Worm (Caenorhabditis elegans): ENCODE measurements around the gene T13A10.1.

- TF ChIP-seq nhr-76 (tag; optimal IDR thresholded peaks at IDR 0.05) (no peak), lsy-2 (tag; optimal IDR thresholded peaks at IDR 0.05) (no peak), ceh-39 (tag; optimal IDR thresholded peaks at IDR 0.05) (no peak), sptf-1 (tag; optimal IDR thresholded peaks at IDR 0.05) (no peak), pha-4 (tag; optimal IDR thresholded peaks at IDR 0.05) (no peak), mab-5 (tag; optimal IDR thresholded peaks at IDR 0.05) (no peak), nhr-237 (tag; optimal IDR thresholded peaks at IDR 0.05) (no peak), ztf-11 (tag; optimal IDR thresholded peaks at IDR 0.05) (no peak), unc-62 (GFP tag; optimal IDR thresholded peaks at IDR 0.05) (no peak), flh-1 (GFP tag; optimal IDR thresholded peaks at IDR 0.05) (no peak), blmp-1 (tag; optimal IDR thresholded peaks at IDR 0.05) (no peak), elt-3 (tag; optimal IDR thresholded peaks at IDR 0.05) (no peak), sem-2 (GFP tag; optimal IDR thresholded peaks at IDR 0.05) (no peak), lin-13 (tag; optimal IDR thresholded peaks at IDR 0.05) (no peak)
Measured at ce11 chrIV:6299523-6299922, 23.6 kb downstream of the T13A10.1 start.

Data from whole organism, mixed stage, embryonic.